Worm (Caenorhabditis elegans): ENCODE measurements around the gene Y75B8A.7.

Y75B8A.7 gene

DNA sequence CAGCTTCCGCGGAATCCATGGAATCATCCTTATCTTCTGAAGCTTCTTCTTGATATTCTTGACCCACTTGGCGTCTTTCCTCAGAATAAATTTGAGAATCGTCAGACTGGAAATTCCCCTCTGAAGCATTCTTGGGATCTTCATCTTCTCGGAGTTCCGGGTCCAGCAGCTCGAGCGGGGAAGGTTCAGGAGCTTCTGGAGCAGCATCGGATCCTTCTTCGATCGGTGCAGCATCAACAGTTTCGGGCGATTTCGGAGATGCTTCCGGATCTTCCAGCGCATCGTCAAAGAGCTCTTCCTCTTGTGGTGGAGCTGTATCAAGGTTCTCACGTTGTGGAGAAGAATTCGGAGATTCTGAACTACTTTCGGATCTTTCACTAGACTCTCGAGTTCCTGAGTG, 54.9 kb downstream of the Y75B8A.7 start:
- TF ChIP-seq ztf-11 (tag; optimal IDR thresholded peaks at IDR 0.05) (no peak), blmp-1 (tag; optimal IDR thresholded peaks at IDR 0.05) (no peak), elt-1 (tag; optimal IDR thresholded peaks at IDR 0.05; ENCODE audit: borderline replicate concordance, insufficient read depth) (no peak), nhr-12 (tag; optimal IDR thresholded peaks at IDR 0.05) (no peak), nhr-2 (tag; optimal IDR thresholded peaks at IDR 0.05) (no peak), mab-5 (tag; optimal IDR thresholded peaks at IDR 0.05) (no peak), cnd-1 (tag; optimal IDR thresholded peaks at IDR 0.05) (no peak), ham-2 (GFP tag; optimal IDR thresholded peaks at IDR 0.05) (no peak), nhr-237 (tag; optimal IDR thresholded peaks at IDR 0.05) (no peak), tbx-8 (GFP tag; optimal IDR thresholded peaks at IDR 0.05) (no peak), nhr-76 (tag; optimal IDR thresholded peaks at IDR 0.05) (no peak)
